Worm (Caenorhabditis elegans): ENCODE results near the gene mel-11.

DNA sequence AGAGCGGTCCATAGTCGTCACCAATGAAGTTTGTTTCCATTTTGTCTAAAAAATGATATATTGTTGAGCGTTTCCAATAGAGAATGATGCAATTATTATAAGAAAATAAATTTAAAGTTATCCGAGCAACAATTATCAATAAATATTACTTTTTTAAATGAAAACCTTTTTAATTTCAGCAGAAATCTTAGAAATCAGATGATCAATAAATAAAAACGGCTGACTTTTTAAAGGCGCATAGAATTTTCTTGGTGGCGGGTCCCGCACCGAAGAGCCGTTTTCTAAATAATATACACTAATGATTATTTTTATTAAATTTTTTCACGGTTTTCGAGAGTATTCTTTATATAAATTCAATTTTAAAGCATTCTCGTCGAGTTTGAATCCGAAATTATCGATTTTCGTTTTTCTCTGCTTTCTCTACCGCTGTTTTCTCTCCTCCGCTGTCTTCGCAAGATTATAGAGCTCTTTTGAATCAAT is 35.4 kb upstream of the mel-11 start, which contains the start of gene rab-39:
- TF ChIP-seq dao-5 (tag; optimal IDR thresholded peaks at IDR 0.05) (no peak), him-1 (tag; optimal IDR thresholded peaks at IDR 0.05) (no peak)
